Fruit fly (Drosophila melanogaster) whole organism, wandering third instar larva: ENCODE data around the gene CG31627.
A peak's percentile ranks its signal among the peaks of the same experiment; 100 is the strongest.

ENCODE experiments used
- Abd-B ChIP-seq: fragments of >200 bp; optimal IDR thresholded peaks from 2 replicates; lab custom pipeline; 2017; ENCODE audit warnings: missing biosample characterization, missing genetic modification characterization
- CG32264 ChIP-seq: fragments of 200-800 bp; sonication (Bioruptor generic); optimal IDR thresholded peaks from 2 replicates; lab custom pipeline; 2016; ENCODE audit warnings: missing biosample characterization, missing genetic modification characterization
- CG9705 ChIP-seq: fragments of 200-800 bp; sonication (Bioruptor generic); optimal IDR thresholded peaks from 2 replicates; lab custom pipeline; 2018; ENCODE audit warnings: missing biosample characterization, mild to moderate bottlenecking, missing genetic modification characterization
- CrebA ChIP-seq: fragments of 200-800 bp; sonication (Bioruptor generic); optimal IDR thresholded peaks from 2 replicates; lab custom pipeline; 2016; ENCODE audit warnings: missing biosample characterization, mild to moderate bottlenecking, missing genetic modification characterization, borderline replicate concordance
- Dfd ChIP-seq: fragments of >200 bp; optimal IDR thresholded peaks from 2 replicates; lab custom pipeline; 2017; ENCODE audit warnings: missing biosample characterization, missing genetic modification characterization
- Dif ChIP-seq: fragments of 200-275, 200-300 bp; sonication (Bioruptor generic); optimal IDR thresholded peaks from 2 replicates; lab custom pipeline; 2018; ENCODE audit warnings: missing biosample characterization, missing genetic modification characterization; ENCODE audit not compliant: partially characterized antibody
- GATAd ChIP-seq: sonication (Bioruptor generic); optimal IDR thresholded peaks from 2 replicates; lab custom pipeline; 2016; ENCODE audit warnings: missing biosample characterization, missing genetic modification characterization
- HLH106 ChIP-seq: fragments of 200-800 bp; optimal IDR thresholded peaks from 3 replicates; lab custom pipeline; 2019; ENCODE audit warnings: missing biosample characterization, mild to moderate bottlenecking, missing genetic modification characterization, moderate library complexity
- Hnf4 ChIP-seq: fragments of 200-800 bp; sonication (Bioruptor generic); optimal IDR thresholded peaks from 2 replicates; lab custom pipeline; 2016; ENCODE audit warnings: missing biosample characterization, mild to moderate bottlenecking, missing genetic modification characterization
- Hr78 ChIP-seq: fragments of >200 bp; optimal IDR thresholded peaks from 2 replicates; lab custom pipeline; 2017; ENCODE audit warnings: missing biosample characterization, missing genetic modification characterization
- Hr83 ChIP-seq: fragments of 200-300 bp; sonication (Bioruptor generic); optimal IDR thresholded peaks from 2 replicates; lab custom pipeline; 2016; ENCODE audit warnings: missing biosample characterization, mild to moderate bottlenecking, missing genetic modification characterization, moderate library complexity; ENCODE audit not compliant: poor library complexity, severe bottlenecking
- Jra ChIP-seq: sonication (Bioruptor generic); optimal IDR thresholded peaks from 2 replicates; lab custom pipeline; 2016; ENCODE audit warnings: missing biosample characterization, missing genetic modification characterization
- Mio ChIP-seq: sonication (Bioruptor generic); optimal IDR thresholded peaks from 2 replicates; lab custom pipeline; 2016; ENCODE audit warnings: missing biosample characterization, missing genetic modification characterization
- Myc ChIP-seq: fragments of >200 bp; optimal IDR thresholded peaks from 2 replicates; lab custom pipeline; 2017
- N ChIP-seq: fragments of >200 bp; optimal IDR thresholded peaks from 2 replicates; lab custom pipeline; 2018; ENCODE audit warnings: missing biosample characterization, missing external identifiers, missing genetic modification characterization
- OdsH ChIP-seq: fragments of 200-800 bp; sonication (Bioruptor generic); optimal IDR thresholded peaks from 2 replicates; lab custom pipeline; 2016; ENCODE audit warnings: missing biosample characterization, mild to moderate bottlenecking, missing genetic modification characterization
- Rel ChIP-seq, 2 experiments: fragments of 200-800 bp; sonication (Bioruptor generic) in 1 of 2; optimal IDR thresholded peaks; 2 replicates in 1 of 2; 3 replicates in 1 of 2; lab custom pipeline; 2016 to 2019; ENCODE audit warnings: mild to moderate bottlenecking in 2 of 2, missing biosample characterization in 2 of 2, missing genetic modification characterization in 2 of 2, moderate library complexity in 1 of 2
- Sp1 ChIP-seq: fragments of 200-800 bp; sonication (Bioruptor generic); optimal IDR thresholded peaks from 3 replicates; lab custom pipeline; 2019; ENCODE audit warnings: missing biosample characterization, mild to moderate bottlenecking, missing genetic modification characterization, moderate library complexity
- Vsx2 ChIP-seq: fragments of 200-300, 225-300 bp; sonication (Bioruptor generic); optimal IDR thresholded peaks from 2 replicates; lab custom pipeline; 2018; ENCODE audit warnings: missing biosample characterization, missing genetic modification characterization; ENCODE audit not compliant: partially characterized antibody
- br ChIP-seq: fragments of 200-800 bp; sonication (Bioruptor generic); optimal IDR thresholded peaks from 2 replicates; lab custom pipeline; 2016; ENCODE audit warnings: missing biosample characterization, missing genetic modification characterization
- brk ChIP-seq: fragments of 200-800 bp; sonication (Bioruptor generic); optimal IDR thresholded peaks from 2 replicates; lab custom pipeline; 2016; ENCODE audit warnings: missing biosample characterization, mild to moderate bottlenecking, missing genetic modification characterization
- dl ChIP-seq, 2 experiments: fragments of 175-275, 200-275 bp in 1 of 2; fragments of 200-275 bp in 1 of 2; sonication (Bioruptor generic); optimal IDR thresholded peaks; lab custom pipeline; 2018; ENCODE audit warnings: mild to moderate bottlenecking in 2 of 2, missing biosample characterization in 2 of 2, missing genetic modification characterization in 2 of 2, moderate library complexity in 2 of 2; ENCODE audit not compliant: partially characterized antibody in 2 of 2, insufficient read depth in 1 of 2
- dmrt93B ChIP-seq: fragments of 200-800 bp; sonication (Bioruptor generic); optimal IDR thresholded peaks from 2 replicates; lab custom pipeline; 2018; ENCODE audit warnings: missing biosample characterization, mild to moderate bottlenecking, missing genetic modification characterization
- dsf ChIP-seq: sonication (Bioruptor generic); optimal IDR thresholded peaks from 2 replicates; lab custom pipeline; 2016; ENCODE audit warnings: missing biosample characterization, missing genetic modification characterization, borderline replicate concordance
- ey ChIP-seq: fragments of 200-800 bp; sonication (Bioruptor generic); optimal IDR thresholded peaks from 2 replicates; lab custom pipeline; 2016; ENCODE audit warnings: missing biosample characterization, missing genetic modification characterization
- foxo ChIP-seq, 2 experiments: fragments of 200-800 bp; sonication (Bioruptor generic); optimal IDR thresholded peaks; 2 replicates in 1 of 2; 3 replicates in 1 of 2; lab custom pipeline; 2016 to 2017; ENCODE audit warnings: missing biosample characterization in 2 of 2, missing genetic modification characterization in 2 of 2
- fru ChIP-seq: fragments of 200-800 bp; sonication (Bioruptor generic); optimal IDR thresholded peaks from 3 replicates; lab custom pipeline; 2016; ENCODE audit warnings: missing biosample characterization, mild to moderate bottlenecking, missing genetic modification characterization
- h ChIP-seq: fragments of 200-800 bp; sonication (Bioruptor generic); optimal IDR thresholded peaks from 3 replicates; lab custom pipeline; 2016; ENCODE audit warnings: missing biosample characterization, mild to moderate bottlenecking, missing genetic modification characterization
- jim ChIP-seq: fragments of 175-275, 200-325 bp; sonication (Bioruptor generic); optimal IDR thresholded peaks from 2 replicates; lab custom pipeline; 2016; ENCODE audit warnings: missing biosample characterization, mild to moderate bottlenecking, missing genetic modification characterization
- lola ChIP-seq: fragments of >200 bp; optimal IDR thresholded peaks from 2 replicates; lab custom pipeline; 2017; ENCODE audit warnings: missing biosample characterization, missing genetic modification characterization
- pan ChIP-seq: fragments of >200 bp; optimal IDR thresholded peaks from 2 replicates; lab custom pipeline; 2017
- psq ChIP-seq: fragments of 200-800 bp; sonication (Bioruptor generic); optimal IDR thresholded peaks from 3 replicates; lab custom pipeline; 2017; ENCODE audit warnings: missing biosample characterization, mild to moderate bottlenecking, missing genetic modification characterization, moderate library complexity
- rgr ChIP-seq: fragments of 200-800 bp; sonication (Bioruptor generic); optimal IDR thresholded peaks from 3 replicates; lab custom pipeline; 2016; ENCODE audit warnings: missing biosample characterization, mild to moderate bottlenecking, missing genetic modification characterization
- sage ChIP-seq: fragments of 200-800 bp; sonication (Bioruptor generic); optimal IDR thresholded peaks from 2 replicates; lab custom pipeline; 2016; ENCODE audit warnings: missing biosample characterization, mild to moderate bottlenecking, missing genetic modification characterization
- sv ChIP-seq: fragments of 200-800 bp; sonication (Bioruptor generic); optimal IDR thresholded peaks from 3 replicates; lab custom pipeline; 2016; ENCODE audit warnings: missing biosample characterization, missing genetic modification characterization
- tai ChIP-seq: sonication (Bioruptor generic); optimal IDR thresholded peaks from 2 replicates; lab custom pipeline; 2016; ENCODE audit warnings: missing biosample characterization, missing genetic modification characterization
- usp ChIP-seq: fragments of >200 bp; optimal IDR thresholded peaks from 2 replicates; lab custom pipeline; 2017; ENCODE audit warnings: missing biosample characterization, missing genetic modification characterization
- woc ChIP-seq: sonication (Bioruptor generic); optimal IDR thresholded peaks from 2 replicates; lab custom pipeline; 2016; ENCODE audit warnings: missing biosample characterization, mild to moderate bottlenecking, missing genetic modification characterization

CG31627 gene

dm6 chr2L:21142501-21142849 lies 30.5 kb upstream of the CG31627 start:
- TF ChIP-seq Rel (GFP tag; optimal IDR thresholded peaks at IDR 0.05; lab: Kevin White, UChicago) (no peak), Rel (tag; optimal IDR thresholded peaks at IDR 0.05; lab: Kevin White, UChicago) (no peak), CG32264 (GFP tag; lab: Kevin White, UChicago) (no peak), OdsH (GFP tag; lab: Kevin White, UChicago) (no peak), GATAd (GFP tag; lab: Kevin White, UChicago) (no peak), Vsx2 (GFP tag; lab: Kevin White, UChicago) (no peak), ey (GFP tag; lab: Kevin White, UChicago) (no peak), rgr (no peak), sv (GFP tag; lab: Kevin White, UChicago) (no peak), lola (GFP tag; lab: Kevin White, UChicago) (no peak), Myc (no peak), Abd-B (no peak), usp (GFP tag; lab: Kevin White, UChicago) (no peak), dsf (GFP tag; lab: Kevin White, UChicago) (no peak), psq (GFP tag; lab: Kevin White, UChicago) (no peak), CrebA (GFP tag; lab: Kevin White, UChicago) (no peak), Hr83 (GFP tag; lab: Kevin White, UChicago) (no peak)

dm6 chr2L:21142972-21143385 lies 30.0 kb upstream of the CG31627 start, which contains the start of gene pths:
TSS of gene pths (plus strand) at chr2L:21143229.
- no peak for TF ChIP-seq Dif (GFP tag; lab: Kevin White, UChicago)
- TF ChIP-seq Vsx2 (GFP tag; lab: Kevin White, UChicago): no peak
- no peak for TF ChIP-seq OdsH (GFP tag; lab: Kevin White, UChicago)
- no peak for TF ChIP-seq Mio (GFP tag; lab: Kevin White, UChicago)
- no peak for TF ChIP-seq CG9705
- no peak for TF ChIP-seq usp (GFP tag; lab: Kevin White, UChicago)
- peak; percentile 40 for TF ChIP-seq HLH106 (tag; lab: Kevin White, UChicago)
- peak; percentile 37 for TF ChIP-seq Jra
- no peak for TF ChIP-seq sv (GFP tag; lab: Kevin White, UChicago)
- no peak for TF ChIP-seq foxo (GFP tag; optimal IDR thresholded peaks at IDR 0.05; lab: Kevin White, UChicago)
- peak; percentile 49 for TF ChIP-seq Hnf4
- TF ChIP-seq Hr83 (GFP tag; lab: Kevin White, UChicago): peak; percentile 38
- TF ChIP-seq sage (GFP tag; lab: Kevin White, UChicago): no peak
- peak; percentile 43 for TF ChIP-seq Hr78 (GFP tag; lab: Kevin White, UChicago)
- no peak for TF ChIP-seq br (GFP tag; lab: Kevin White, UChicago)
- no peak for TF ChIP-seq Abd-B
- TF ChIP-seq dsf (GFP tag; lab: Kevin White, UChicago): no peak
- TF ChIP-seq rgr: peak; percentile 36
- TF ChIP-seq Dfd (GFP tag; lab: Kevin White, UChicago): no peak
- no peak for TF ChIP-seq h (GFP tag; lab: Kevin White, UChicago)
- peak; percentile 65 for TF ChIP-seq woc (GFP tag; lab: Kevin White, UChicago)
- TF ChIP-seq fru (GFP tag; lab: Kevin White, UChicago): no peak
- TF ChIP-seq jim: no peak
- TF ChIP-seq brk (GFP tag; lab: Kevin White, UChicago): no peak
- TF ChIP-seq psq (GFP tag; lab: Kevin White, UChicago): no peak
- TF ChIP-seq N (GFP tag; lab: Kevin White, UChicago): peak; percentile 85
- no peak for TF ChIP-seq tai (GFP tag; lab: Kevin White, UChicago)
- TF ChIP-seq Rel (GFP tag; optimal IDR thresholded peaks at IDR 0.05; lab: Kevin White, UChicago): no peak
- TF ChIP-seq Rel (tag; optimal IDR thresholded peaks at IDR 0.05; lab: Kevin White, UChicago): no peak
- no peak for TF ChIP-seq pan (lab: Kevin White, UChicago)
- TF ChIP-seq dl (GFP tag; optimal IDR thresholded peaks at IDR 0.05; lab: Kevin White, UChicago; ENCODE audit: insufficient read depth in 1 of 2, partially characterized antibody in 2 of 2): no peak
- TF ChIP-seq CG32264 (GFP tag; lab: Kevin White, UChicago): no peak
- TF ChIP-seq CrebA (GFP tag; lab: Kevin White, UChicago): no peak
- TF ChIP-seq ey (GFP tag; lab: Kevin White, UChicago): peak; percentile 35
- TF ChIP-seq Sp1 (GFP tag; lab: Kevin White, UChicago): no peak
- no peak for TF ChIP-seq dmrt93B (GFP tag; lab: Kevin White, UChicago)
- no peak for TF ChIP-seq GATAd (GFP tag; lab: Kevin White, UChicago)
- TF ChIP-seq lola (GFP tag; lab: Kevin White, UChicago): no peak
- peak; percentile 51 for TF ChIP-seq Myc
- TF ChIP-seq, all 38 proteins: peak for 10
